Fruit fly (Drosophila melanogaster): ENCODE measurements around the gene Vps45.

Vps45 gene

dm6 chr3R:9527907-9528842 lies 35.5 kb upstream of the Vps45 start (continued):
- peak; percentile 52 for TF ChIP-seq CG16815 (GFP tag; optimal IDR thresholded peaks at IDR 0.05)
- TF ChIP-seq pros (GFP tag; optimal IDR thresholded peaks at IDR 0.05) = no peak
- TF ChIP-seq CG14667 (GFP tag; IDR thresholded peaks at IDR 0.05) = peak; percentile 76
- no peak for TF ChIP-seq sna (GFP tag; IDR thresholded peaks at IDR 0.05; ENCODE audit: partially characterized antibody)
- TF ChIP-seq ac (GFP tag; optimal IDR thresholded peaks at IDR 0.05) = no peak
- TF ChIP-seq Bdp1 (GFP tag; optimal IDR thresholded peaks at IDR 0.05) = peak; percentile 72
- TF ChIP-seq CG1024 (GFP tag; IDR thresholded peaks at IDR 0.05) = peak; percentile 59
- peak; percentile 39; the same call in 1 of the 2 replicates for TF ChIP-seq Bgb (GFP tag; IDR thresholded peaks at IDR 0.05; ENCODE audit: partially characterized antibody)
- TF ChIP-seq CG6254 (GFP tag; optimal IDR thresholded peaks at IDR 0.05) = peak; percentile 65
- peak; percentile 88 for TF ChIP-seq NfI (GFP tag; optimal IDR thresholded peaks at IDR 0.05)
- TF ChIP-seq BtbVII (GFP tag; optimal IDR thresholded peaks at IDR 0.05) = peak; percentile 92
- TF ChIP-seq CG15073 (GFP tag; optimal IDR thresholded peaks at IDR 0.05) = peak; percentile 4
- TF ChIP-seq Atf-2 (GFP tag; optimal IDR thresholded peaks at IDR 0.05) = peak; percentile 77
- TF ChIP-seq Rx (GFP tag; IDR thresholded peaks at IDR 0.05) = peak; percentile 81
- TF ChIP-seq CG2120 (GFP tag; optimal IDR thresholded peaks at IDR 0.05) = peak; percentile 91
- TF ChIP-seq CG17186 (GFP tag; optimal IDR thresholded peaks at IDR 0.05) = peak; percentile 20
- TF ChIP-seq CG32772 (GFP tag; IDR thresholded peaks at IDR 0.05) = peak; percentile 87
- TF ChIP-seq CG2678 (tag; optimal IDR thresholded peaks at IDR 0.05) = peak; percentile 91
- peak; percentile 78 for TF ChIP-seq fu2 (GFP tag; optimal IDR thresholded peaks at IDR 0.05)
- TF ChIP-seq cad (GFP tag; optimal IDR thresholded peaks at IDR 0.05) = no peak
- TF ChIP-seq Kr (GFP tag; optimal IDR thresholded peaks at IDR 0.05) = no peak
- TF ChIP-seq Mes4 (GFP tag; optimal IDR thresholded peaks at IDR 0.05) = peak; percentile 55
- TF ChIP-seq Med (GFP tag) = peak; percentile 100
- no peak for TF ChIP-seq CG15479 (GFP tag; optimal IDR thresholded peaks at IDR 0.05)
- TF ChIP-seq pho (GFP tag; optimal IDR thresholded peaks at IDR 0.05) = peak; percentile 87
- TF ChIP-seq E2f1 (GFP tag; IDR thresholded peaks at IDR 0.05) = peak; percentile 92
- TF ChIP-seq jing (GFP tag; optimal IDR thresholded peaks at IDR 0.05) = no peak
- peak; percentile 77 for TF ChIP-seq Camta (GFP tag; optimal IDR thresholded peaks at IDR 0.05)
- peak; percentile 77 for TF ChIP-seq CG8924 (tag; optimal IDR thresholded peaks at IDR 0.05)
- peak; percentile 66 for TF ChIP-seq zen (tag; optimal IDR thresholded peaks at IDR 0.05)
- no peak for TF ChIP-seq ewg (GFP tag; optimal IDR thresholded peaks at IDR 0.05)
- no peak for TF ChIP-seq mld (GFP tag; IDR thresholded peaks at IDR 0.05; ENCODE audit: partially characterized antibody)
- TF ChIP-seq Trl (optimal IDR thresholded peaks at IDR 0.05) = no peak
- TF ChIP-seq Trl (GFP tag; optimal IDR thresholded peaks at IDR 0.05) = peak; percentile 96
- TF ChIP-seq CG7839 (tag; optimal IDR thresholded peaks at IDR 0.05) = peak; percentile 92
- peak; percentile 85 for TF ChIP-seq otp (GFP tag; IDR thresholded peaks at IDR 0.05)
- TF ChIP-seq p53 (GFP tag; optimal IDR thresholded peaks at IDR 0.05) = peak; percentile 86
- TF ChIP-seq CkIIα-i1 (GFP tag; IDR thresholded peaks at IDR 0.05) = peak; percentile 66
- peak; percentile 21; the same call in 1 of the 3 replicates for TF ChIP-seq knrl (GFP tag; IDR thresholded peaks at IDR 0.05; ENCODE audit: partially characterized antibody)
- TF ChIP-seq CG30020 (tag; optimal IDR thresholded peaks at IDR 0.05) = no peak
- TF ChIP-seq Nf-YB (GFP tag; optimal IDR thresholded peaks at IDR 0.05) = peak; percentile 24
- peak; percentile 7 for TF ChIP-seq CG12236 (GFP tag; optimal IDR thresholded peaks at IDR 0.05)
- peak; percentile 90 for TF ChIP-seq CG14014 (GFP tag; IDR thresholded peaks at IDR 0.05)
- TF ChIP-seq disco-r (GFP tag; optimal IDR thresholded peaks at IDR 0.05) = peak; percentile 82
- TF ChIP-seq CG6791 (GFP tag; IDR thresholded peaks at IDR 0.05; ENCODE audit: partially characterized antibody) = no peak
- peak in 1 of 2 experiments; percentile 18 for TF ChIP-seq Hr78 (GFP tag; optimal IDR thresholded peaks at IDR 0.05)
- TF ChIP-seq CG1233 (GFP tag; optimal IDR thresholded peaks at IDR 0.05) = peak; percentile 89
- TF ChIP-seq sr (GFP tag; IDR thresholded peaks at IDR 0.05) = peak; percentile 74; the same call in 1 of the 3 replicates

Data from whole organism, embryonic.